Worm (Caenorhabditis elegans) whole organism, L2 larva: ENCODE data around the gene trp-1.

Experiments used
- blmp-1 ChIP-seq: sonication (generic microtip); optimal IDR thresholded peaks from 2 replicates; lab custom pipeline; 2017; ENCODE audit warnings: missing genetic modification characterization, mild to moderate bottlenecking, missing compliant biosample characterization, antibody characterized with exemption, moderate library complexity; ENCODE audit not compliant: insufficient read depth
- ceh-82 ChIP-seq: fragments of 150-350 bp; optimal IDR thresholded peaks from 2 replicates; lab custom pipeline; 2014; ENCODE audit warnings: missing biosample characterization, missing genetic modification characterization
- lin-11 ChIP-seq: fragments of 150-350 bp; sonication (generic microtip); optimal IDR thresholded peaks from 2 replicates; lab custom pipeline; 2014; ENCODE audit warnings: missing biosample characterization, missing genetic modification characterization, inconsistent platforms, mixed read lengths
- lsy-2 ChIP-seq, 2 experiments: fragments of 150-350 bp in 1 of 2; sonication (generic microtip) in 1 of 2; optimal IDR thresholded peaks; 2 replicates each; lab custom pipeline; 2014 to 2017; ENCODE audit warnings: missing biosample characterization in 2 of 2, missing genetic modification characterization in 2 of 2
- mbf-1 ChIP-seq: sonication (generic microtip); optimal IDR thresholded peaks from 2 replicates; lab custom pipeline; 2017; ENCODE audit warnings: missing biosample characterization, missing genetic modification characterization
- mdl-1 ChIP-seq, 2 experiments: fragments of 150-350 bp in 1 of 2; sonication (generic microtip) in 1 of 2; optimal IDR thresholded peaks; 2 replicates each; lab custom pipeline; 2017; ENCODE audit warnings: missing biosample characterization in 2 of 2, missing genetic modification characterization in 2 of 2
- nhr-11 ChIP-seq: fragments of 150-350 bp; optimal IDR thresholded peaks from 2 replicates; lab custom pipeline; 2014; ENCODE audit warnings: missing biosample characterization, missing genetic modification characterization
- nhr-12 ChIP-seq: fragments of 150-350 bp; optimal IDR thresholded peaks from 2 replicates; lab custom pipeline; 2014; ENCODE audit warnings: missing biosample characterization, missing genetic modification characterization
- nhr-6 ChIP-seq: fragments of 150-350 bp; optimal IDR thresholded peaks from 2 replicates; lab custom pipeline; 2014; ENCODE audit warnings: missing biosample characterization, missing genetic modification characterization
- ztf-11 ChIP-seq: sonication (generic microtip); optimal IDR thresholded peaks from 2 replicates; lab custom pipeline; 2017; ENCODE audit warnings: missing biosample characterization, missing genetic modification characterization

ce11 chrIII:8574299-8574698 lies 39.4 kb downstream of the trp-1 start:
- no peak for TF ChIP-seq ztf-11 (tag; lab: Kevin White, UChicago)
- no peak for TF ChIP-seq nhr-6 (tag; lab: Kevin White, UChicago)
- no peak for TF ChIP-seq ceh-82 (tag; lab: Kevin White, UChicago)
- TF ChIP-seq nhr-11, result no peak
- TF ChIP-seq mbf-1 (tag; lab: Kevin White, UChicago), result no peak
- no peak for TF ChIP-seq lsy-2 (tag; optimal IDR thresholded peaks at IDR 0.05; lab: Kevin White, UChicago)
- no peak for TF ChIP-seq blmp-1
- no peak for TF ChIP-seq lin-11
- TF ChIP-seq mdl-1 (tag; optimal IDR thresholded peaks at IDR 0.05; lab: Kevin White, UChicago), result no peak
- TF ChIP-seq nhr-12 (tag; lab: Kevin White, UChicago), result no peak
